Fruit fly (Drosophila melanogaster): ENCODE results near the gene Shawl.

The Shawl gene

DNA sequence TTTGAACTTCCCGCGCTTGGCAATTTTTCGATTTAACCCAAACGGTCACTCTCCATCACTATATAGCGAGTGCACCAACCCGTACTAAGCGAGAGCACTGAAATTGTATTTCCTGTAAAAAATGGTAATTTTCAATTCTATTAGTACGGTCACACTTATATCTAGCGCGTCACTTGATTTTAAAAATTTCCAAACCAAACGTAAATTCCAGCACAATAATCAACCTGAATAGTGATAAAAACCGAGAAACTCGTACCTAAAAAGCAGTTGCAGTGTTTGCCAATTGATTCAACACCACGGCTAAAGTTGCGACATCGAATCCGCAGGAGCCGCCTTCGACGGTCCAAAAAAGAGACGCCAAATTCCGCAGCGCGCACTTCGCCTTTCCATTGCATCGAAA, 84.3 kb downstream of the Shawl start, which contains the start of gene Cks30A (continued):
- TF ChIP-seq CG18011 (GFP tag; optimal IDR thresholded peaks at IDR 0.05) (no peak), amos (GFP tag; IDR thresholded peaks at IDR 0.05; ENCODE audit: partially characterized antibody) (peak; percentile 52), CG9727 (GFP tag; optimal IDR thresholded peaks at IDR 0.05) (no peak), ato (GFP tag; IDR thresholded peaks at IDR 0.05; ENCODE audit: partially characterized antibody) (no peak), CG17829 (tag; optimal IDR thresholded peaks at IDR 0.05) (no peak)

DNA sequence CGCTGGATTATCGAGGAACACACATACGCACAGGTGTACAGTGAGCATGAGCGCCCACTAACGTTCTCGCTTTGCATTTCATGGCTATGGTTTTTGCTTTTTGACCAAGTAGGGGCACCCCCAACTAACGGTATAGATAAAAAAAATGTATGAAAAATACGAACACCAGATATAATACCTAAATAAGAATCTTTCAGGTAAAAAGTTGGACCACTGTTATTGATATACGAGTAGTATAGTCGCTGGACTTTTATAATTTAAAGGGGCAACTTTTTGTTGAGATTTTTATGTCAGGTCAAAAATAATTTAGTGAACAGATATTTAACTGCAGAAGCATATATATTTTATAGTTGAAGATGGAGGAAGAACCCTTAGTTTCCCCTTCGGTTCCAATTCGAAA, 87.5 kb downstream of the Shawl start, which contains the start of gene CG17005:
CG17005 (plus strand) TSS at position 301 of the 400 bp plus-strand sequence.
- TF ChIP-seq CG8765 (GFP tag; IDR thresholded peaks at IDR 0.05) = no peak
- TF ChIP-seq ro (GFP tag; IDR thresholded peaks at IDR 0.05) = no peak
- no peak for TF ChIP-seq slou (GFP tag; optimal IDR thresholded peaks at IDR 0.05)
- peak; percentile 4 for TF ChIP-seq sens (GFP tag)
- TF ChIP-seq CG13775 (GFP tag; optimal IDR thresholded peaks at IDR 0.05) = no peak

DNA sequence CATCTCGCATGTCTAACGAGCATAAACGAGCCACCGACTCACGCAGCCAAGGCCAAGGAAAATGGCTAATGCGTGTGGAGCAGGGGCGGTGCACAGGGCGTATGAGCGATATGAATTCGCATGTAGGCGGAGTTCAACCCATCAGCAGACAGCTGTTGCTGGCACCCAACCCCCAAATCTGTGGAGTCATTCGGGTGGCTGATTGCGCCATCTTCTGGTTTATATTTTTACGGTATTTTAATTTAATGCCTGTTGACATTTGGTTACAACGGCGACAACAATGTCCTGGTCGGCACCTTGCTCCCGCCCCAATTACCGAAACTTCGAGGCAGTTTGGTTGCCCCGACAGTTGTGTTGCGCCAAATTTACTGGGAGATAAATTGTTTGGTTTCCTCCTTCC, 93.9 kb downstream of the Shawl start:
- TF ChIP-seq scrt (GFP tag; optimal IDR thresholded peaks at IDR 0.05) = peak; percentile 77
- TF ChIP-seq Ets65A (GFP tag) = peak; percentile 24
- TF ChIP-seq H15 (GFP tag; IDR thresholded peaks at IDR 0.05) = no peak
- peak; percentile 9 for TF ChIP-seq CG13894 (tag; optimal IDR thresholded peaks at IDR 0.05)
- TF ChIP-seq CG7372 (GFP tag; IDR thresholded peaks at IDR 0.05) = 0 out of 2 replicates have a peak, but pooled peaks have one; percentile 10
- TF ChIP-seq Med (GFP tag) = no peak
- no peak for TF ChIP-seq CHES-1-like (GFP tag; optimal IDR thresholded peaks at IDR 0.05)
- 0 out of 2 replicates have a peak, but pooled peaks have one; percentile 5 for TF ChIP-seq Dref (GFP tag; IDR thresholded peaks at IDR 0.05)
- peak; percentile 56 for TF ChIP-seq abd-A (tag; optimal IDR thresholded peaks at IDR 0.05)
